Worm (Caenorhabditis elegans) whole organism, young adult: ENCODE results near the gene ran-5.

ENCODE experiments used
- D2030.7 ChIP-seq: fragments of 200-800 bp; sonication (Bioruptor generic); IDR thresholded peaks from 2 replicates; pipeline ENCODE4 v1.3.6; 2022; ENCODE audit warnings: missing genetic modification reagents, missing genetic modification characterization, missing compliant biosample characterization
- F57A8.1 ChIP-seq: fragments of 200-800 bp; sonication (Bioruptor generic); optimal IDR thresholded peaks from 2 replicates; lab custom pipeline; 2018; ENCODE audit warnings: mild to moderate bottlenecking, missing genetic modification characterization, moderate library complexity, missing compliant biosample characterization
- egl-18 ChIP-seq: fragments of 200-800 bp; sonication (Bioruptor generic); IDR thresholded peaks from 2 replicates; pipeline ENCODE4 v1.3.6; 2022; ENCODE audit warnings: missing genetic modification reagents, missing genetic modification characterization, missing compliant biosample characterization
- hsf-1 ChIP-seq: fragments of 200-800 bp; sonication (Bioruptor generic); IDR thresholded peaks from 2 replicates; pipeline ENCODE4 v1.3.6; 2022; ENCODE audit warnings: missing genetic modification reagents, missing genetic modification characterization, missing compliant biosample characterization
- lir-1 ChIP-seq: fragments of 200-800 bp; sonication (Bioruptor generic); conservative IDR thresholded peaks from 2 replicates; pipeline ENCODE4 v1.3.6; 2022; ENCODE audit warnings: missing genetic modification reagents, missing genetic modification characterization, missing compliant biosample characterization
- lsl-1 ChIP-seq: fragments of 200-800 bp; sonication (Bioruptor generic); optimal IDR thresholded peaks from 2 replicates; lab custom pipeline; 2018; ENCODE audit warnings: mild to moderate bottlenecking, missing genetic modification characterization, moderate library complexity, missing compliant biosample characterization
- madf-6 ChIP-seq: fragments of 200-800 bp; sonication (Bioruptor generic); IDR thresholded peaks from 2 replicates; pipeline ENCODE4 v1.3.6; 2022; ENCODE audit warnings: missing genetic modification reagents, missing genetic modification characterization, missing compliant biosample characterization
- snpc-4 ChIP-seq, 5 experiments: fragments of 150-350 bp in 1 of 5; sonication (generic microtip) in 4 of 5; optimal IDR thresholded peaks; 2 replicates each; lab custom pipeline; 2014 to 2018; ENCODE audit warnings: missing genetic modification characterization in 5 of 5, missing biosample characterization in 3 of 5, antibody characterized with exemption in 2 of 5, mild to moderate bottlenecking in 2 of 5, missing compliant biosample characterization in 2 of 5, missing genotype in 2 of 5, moderate library complexity in 2 of 5, missing genetic modification reagents in 1 of 5
- tlf-1 ChIP-seq: fragments of 200-800 bp; sonication (Bioruptor generic); optimal IDR thresholded peaks from 2 replicates; lab custom pipeline; 2018; ENCODE audit warnings: mild to moderate bottlenecking, missing genetic modification characterization, missing compliant biosample characterization
- zfh-2 ChIP-seq: fragments of 200-800 bp; sonication (Bioruptor generic); conservative IDR thresholded peaks from 2 replicates; pipeline ENCODE4 v1.3.6; 2022; ENCODE audit warnings: missing genetic modification reagents, missing genetic modification characterization, missing compliant biosample characterization
- ztf-18 ChIP-seq: sonication (generic microtip); optimal IDR thresholded peaks from 2 replicates; lab custom pipeline; 2016; ENCODE audit warnings: missing genotype, mild to moderate bottlenecking, missing genetic modification characterization, missing compliant biosample characterization
- ztf-25 ChIP-seq: fragments of 200-800 bp; sonication (Bioruptor generic); IDR thresholded peaks from 2 replicates; pipeline ENCODE4 v1.3.6; 2022; ENCODE audit warnings: missing genetic modification reagents, missing genetic modification characterization, missing compliant biosample characterization

ce11 chrII:6016410-6016809, 31.5 kb upstream of the ran-5 start, which contains the start of gene ZK84.5:
- no peak for TF ChIP-seq hsf-1 (GFP tag; lab: Robert Waterston, UW)
- TF ChIP-seq egl-18 (GFP tag; lab: Robert Waterston, UW), result no peak
- no peak for TF ChIP-seq lsl-1 (GFP tag; lab: Kevin White, UChicago)
- no peak for TF ChIP-seq ztf-18 (tag; lab: Kevin White, UChicago)
- no peak for TF ChIP-seq madf-6
- no peak for TF ChIP-seq lir-1 (GFP tag; lab: Robert Waterston, UW)
- TF ChIP-seq D2030.7 (GFP tag; lab: Robert Waterston, UW), result no peak
- no peak for TF ChIP-seq F57A8.1 (GFP tag; lab: Kevin White, UChicago)
- TF ChIP-seq snpc-4 (GFP tag; optimal IDR thresholded peaks at IDR 0.05; lab: Kevin White, UChicago), result no peak
- TF ChIP-seq snpc-4 (tag; optimal IDR thresholded peaks at IDR 0.05; lab: Kevin White, UChicago), result no peak
- no peak for TF ChIP-seq ztf-25 (GFP tag; lab: Robert Waterston, UW)
- TF ChIP-seq tlf-1, result no peak
- no peak for TF ChIP-seq zfh-2
